Worm (Caenorhabditis elegans): ENCODE measurements around the gene C45H4.14.
A peak's percentile ranks its signal among the peaks of the same experiment; 100 is the strongest.

Gene C45H4.14

DNA sequence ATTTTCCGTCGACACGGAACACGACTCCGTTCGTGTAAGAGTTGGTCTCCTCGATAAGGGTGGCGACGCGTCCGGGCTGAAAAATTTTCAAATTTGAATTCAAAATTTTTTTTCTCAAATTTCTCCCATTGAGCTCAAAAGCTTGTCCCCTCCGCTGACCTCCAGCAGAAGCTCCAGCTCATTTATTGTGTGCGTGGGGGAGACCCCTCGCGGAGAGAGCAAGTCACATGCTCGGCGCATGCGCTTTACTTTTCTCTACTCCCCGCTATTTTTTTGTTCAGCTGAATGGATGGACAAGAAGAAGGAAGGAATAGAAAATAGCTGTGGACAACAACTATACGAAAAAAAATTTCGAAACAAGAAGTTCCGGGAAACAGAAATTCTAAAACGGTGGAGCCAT, 25.7 kb downstream of the C45H4.14 start (continued):
- no peak for TF ChIP-seq F37B4.10 (GFP tag; IDR thresholded peaks at IDR 0.05)
- no peak for TF ChIP-seq bed-1 (GFP tag; IDR thresholded peaks at IDR 0.05)
- peak; percentile 37; the same call in 1 of the 2 replicates for TF ChIP-seq hmg-1.2 (GFP tag; IDR thresholded peaks at IDR 0.05)
- peak; percentile 45 for TF ChIP-seq atf-7 (tag; optimal IDR thresholded peaks at IDR 0.05)
- no peak for TF ChIP-seq zim-3 (tag; optimal IDR thresholded peaks at IDR 0.05)
- no peak for TF ChIP-seq him-1 (tag; optimal IDR thresholded peaks at IDR 0.05)
- no peak for TF ChIP-seq T07F8.4 (tag; optimal IDR thresholded peaks at IDR 0.05)
- no peak for TF ChIP-seq hlh-12 (tag; optimal IDR thresholded peaks at IDR 0.05)
- TF ChIP-seq K12H6.12 (tag; optimal IDR thresholded peaks at IDR 0.05): peak; percentile 70
- TF ChIP-seq ama-1 (optimal IDR thresholded peaks at IDR 0.05): no peak
- TF ChIP-seq ama-1 (GFP tag; optimal IDR thresholded peaks at IDR 0.05): no peak
- no peak for TF ChIP-seq Y79H2A.3 (GFP tag; conservative IDR thresholded peaks at IDR 0.05)
- TF ChIP-seq hmg-20 (GFP tag; IDR thresholded peaks at IDR 0.05): no peak
- no peak for TF ChIP-seq C17E4.6 (GFP tag; IDR thresholded peaks at IDR 0.05)
- no peak for TF ChIP-seq F55B11.4 (tag; optimal IDR thresholded peaks at IDR 0.05; ENCODE audit: borderline replicate concordance, insufficient read depth)
- no peak for TF ChIP-seq attf-5 (GFP tag; optimal IDR thresholded peaks at IDR 0.05)

DNA sequence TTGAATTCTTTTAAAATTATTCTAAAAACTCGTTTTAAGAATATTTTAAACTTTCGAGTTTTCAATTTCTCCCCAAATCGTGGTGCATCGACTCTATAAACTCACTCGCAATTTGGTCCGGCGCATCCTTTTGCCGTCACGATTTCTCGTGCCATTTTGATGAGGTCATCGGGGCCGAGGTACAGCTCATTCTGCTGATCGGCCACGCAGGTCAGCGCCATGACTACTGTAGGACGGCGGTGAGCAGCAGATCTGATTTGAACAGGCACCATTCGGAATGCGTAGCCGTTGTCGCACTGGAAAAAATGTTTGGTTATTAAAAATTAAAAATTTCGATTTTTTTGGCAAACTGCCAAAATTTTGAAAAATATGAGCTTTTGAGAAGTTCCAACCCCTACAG, 26.6 kb downstream of the C45H4.14 start:
- TF ChIP-seq zfh-2 (GFP tag; conservative IDR thresholded peaks at IDR 0.05): peak; percentile 56; the same call in 1 of the 2 replicates
- peak; percentile 19; the same call in 1 of the 2 replicates for TF ChIP-seq nfyb-1 (GFP tag; IDR thresholded peaks at IDR 0.05)
- TF ChIP-seq sea-2 (GFP tag; IDR thresholded peaks at IDR 0.05): 0 out of 2 replicates have a peak, but pooled peaks have one; percentile 18
- no peak for TF ChIP-seq hlh-26 (GFP tag; conservative IDR thresholded peaks at IDR 0.05)

DNA sequence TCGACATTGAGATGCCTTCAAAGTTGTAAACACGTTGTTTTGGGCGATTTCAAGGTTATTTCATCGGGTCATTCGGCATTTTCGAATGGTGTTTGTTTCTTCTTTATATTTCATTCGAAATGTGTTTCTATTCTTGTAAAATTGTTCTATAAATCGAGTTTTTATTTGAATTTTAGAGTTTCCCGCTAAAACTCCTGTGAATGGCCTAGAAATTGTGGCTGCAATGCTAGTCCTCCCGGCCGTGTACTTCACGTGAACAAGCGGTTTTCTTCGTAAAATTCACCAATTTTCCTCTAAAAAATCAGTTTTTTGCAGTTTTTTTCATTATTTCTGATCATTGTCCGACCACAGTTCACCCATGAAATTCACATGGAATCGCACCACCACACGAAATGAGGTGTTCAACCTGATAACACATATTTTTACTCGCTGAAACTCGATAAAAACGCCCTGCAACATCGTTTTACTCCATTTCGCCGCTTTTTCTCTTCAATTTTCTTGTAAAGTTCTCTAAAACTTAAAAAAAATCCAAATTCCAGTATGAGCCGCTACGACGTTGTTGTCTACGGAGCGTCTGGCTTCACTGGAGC, 32.1 kb downstream of the C45H4.14 start, which contains the start of gene ldp-1:
Gene ldp-1 (plus strand): TSS at position 540 of the 590 bp plus-strand sequence.
- TF ChIP-seq lin-54 (GFP tag; optimal IDR thresholded peaks at IDR 0.05) (peak; percentile 79), Y79H2A.3 (GFP tag; conservative IDR thresholded peaks at IDR 0.05) (no peak), ama-1 (optimal IDR thresholded peaks at IDR 0.05) (no peak), ama-1 (GFP tag; optimal IDR thresholded peaks at IDR 0.05) (no peak), F10E7.11 (tag; optimal IDR thresholded peaks at IDR 0.05) (no peak), attf-3 (GFP tag; conservative IDR thresholded peaks at IDR 0.05) (no peak), nhr-80 (tag; optimal IDR thresholded peaks at IDR 0.05) (no peak), efl-1 (GFP tag; optimal IDR thresholded peaks at IDR 0.05) (peak; percentile 49), ets-4 (GFP tag; optimal IDR thresholded peaks at IDR 0.05) (no peak), madf-10 (tag; optimal IDR thresholded peaks at IDR 0.05) (no peak), nfyb-1 (GFP tag; IDR thresholded peaks at IDR 0.05) (no peak), somi-1 (GFP tag; optimal IDR thresholded peaks at IDR 0.05) (no peak), ztf-18 (tag; optimal IDR thresholded peaks at IDR 0.05) (no peak), Y56A3A.18 (GFP tag; IDR thresholded peaks at IDR 0.05) (no peak), cebp-1 (GFP tag; IDR thresholded peaks at IDR 0.05) (no peak), cebp-1 (tag; optimal IDR thresholded peaks at IDR 0.05) (peak; percentile 24), hlh-12 (tag; optimal IDR thresholded peaks at IDR 0.05) (no peak), T26A5.8 (tag; optimal IDR thresholded peaks at IDR 0.05) (no peak), let-526 (GFP tag; IDR thresholded peaks at IDR 0.05) (no peak), ceh-58 (GFP tag; IDR thresholded peaks at IDR 0.05) (no peak), gei-17 (GFP tag; optimal IDR thresholded peaks at IDR 0.05) (no peak), ztf-26 (tag; optimal IDR thresholded peaks at IDR 0.05) (no peak), ceh-91 (GFP tag; IDR thresholded peaks at IDR 0.05) (peak; percentile 45; the same call in 1 of the 2 replicates), pha-4 (tag; optimal IDR thresholded peaks at IDR 0.05) (no peak), lir-1 (GFP tag; conservative IDR thresholded peaks at IDR 0.05) (peak; percentile 50; the same call in 1 of the 2 replicates), F22D6.2 (tag; optimal IDR thresholded peaks at IDR 0.05) (peak; percentile 60), nhr-120 (GFP tag; IDR thresholded peaks at IDR 0.05) (no peak), nfya-1 (tag; optimal IDR thresholded peaks at IDR 0.05; ENCODE audit: borderline replicate concordance, insufficient read depth) (no peak), F57C9.4 (tag; optimal IDR thresholded peaks at IDR 0.05) (no peak), C17E4.6 (GFP tag; IDR thresholded peaks at IDR 0.05) (no peak), lsy-27 (tag; optimal IDR thresholded peaks at IDR 0.05; ENCODE audit: borderline replicate concordance, insufficient read depth) (no peak), sdz-38 (tag; optimal IDR thresholded peaks at IDR 0.05) (no peak), cebp-2 (GFP tag; IDR thresholded peaks at IDR 0.05) (no peak)
